Fruit fly (Drosophila melanogaster): ENCODE results near the gene CG10898.

dm6 chr3R:11578645-11579044 is 21.1 kb downstream of the CG10898 start, which contains the start of the genes CG6790 and CG5342:
- TF ChIP-seq psq (optimal IDR thresholded peaks at IDR 0.05) (no peak), ttk (optimal IDR thresholded peaks at IDR 0.05) (no peak), Myc (optimal IDR thresholded peaks at IDR 0.05) (no peak), Sin3A (optimal IDR thresholded peaks at IDR 0.05) (no peak), insv (optimal IDR thresholded peaks at IDR 0.05) (no peak), h (optimal IDR thresholded peaks at IDR 0.05) (no peak)
